Worm (Caenorhabditis elegans): ENCODE data around the gene F59C12.3.
A peak's percentile ranks its signal among the peaks of the same experiment; 100 is the strongest.

The F59C12.3 gene

DNA sequence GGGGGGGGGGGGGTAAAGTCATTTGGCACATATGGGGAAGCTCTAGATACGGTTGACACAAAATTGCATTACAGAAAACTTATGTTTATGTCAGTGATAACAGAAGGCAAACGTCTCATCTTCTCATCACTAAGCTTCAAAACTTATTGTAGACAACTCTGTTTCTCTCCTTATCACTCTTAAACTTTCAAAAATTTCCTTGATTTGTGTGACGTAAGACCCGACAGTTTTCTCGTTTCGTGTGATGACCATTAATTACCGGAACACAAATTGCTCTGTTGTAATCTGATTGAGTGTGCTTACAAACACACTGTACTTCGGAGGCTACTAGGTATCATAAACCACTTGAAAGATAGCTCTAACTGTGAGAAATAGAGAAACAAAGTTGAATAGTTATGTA, 35.6 kb upstream of the F59C12.3 start:
- TF ChIP-seq tbx-8 (GFP tag; optimal IDR thresholded peaks at IDR 0.05) (no peak), unc-62 (GFP tag; optimal IDR thresholded peaks at IDR 0.05) (no peak), unc-120 (tag; optimal IDR thresholded peaks at IDR 0.05; ENCODE audit: poor library complexity, severe bottlenecking) (no peak), unc-39 (tag; optimal IDR thresholded peaks at IDR 0.05) (no peak), cnd-1 (tag; optimal IDR thresholded peaks at IDR 0.05) (no peak), hlh-1 (tag; optimal IDR thresholded peaks at IDR 0.05) (no peak), mep-1 (tag; optimal IDR thresholded peaks at IDR 0.05) (no peak), blmp-1 (tag; optimal IDR thresholded peaks at IDR 0.05) (no peak), pha-4 (tag; optimal IDR thresholded peaks at IDR 0.05) (no peak), mls-2 (tag; optimal IDR thresholded peaks at IDR 0.05) (no peak), elt-3 (tag; optimal IDR thresholded peaks at IDR 0.05) (no peak), ztf-11 (tag; optimal IDR thresholded peaks at IDR 0.05) (no peak), sptf-1 (tag; optimal IDR thresholded peaks at IDR 0.05) (no peak), ceh-43 (GFP tag; optimal IDR thresholded peaks at IDR 0.05) (no peak), sem-2 (GFP tag; optimal IDR thresholded peaks at IDR 0.05) (no peak), nhr-2 (tag; optimal IDR thresholded peaks at IDR 0.05) (no peak), ces-1 (GFP tag; optimal IDR thresholded peaks at IDR 0.05) (no peak)

- TF ChIP-seq ceh-39 (tag; optimal IDR thresholded peaks at IDR 0.05) (no peak), hlh-1 (tag; optimal IDR thresholded peaks at IDR 0.05) (no peak), drap-1 (GFP tag; optimal IDR thresholded peaks at IDR 0.05) (no peak), unc-39 (tag; optimal IDR thresholded peaks at IDR 0.05) (no peak), elt-3 (tag; optimal IDR thresholded peaks at IDR 0.05) (no peak), nhr-2 (tag; optimal IDR thresholded peaks at IDR 0.05) (no peak), ham-2 (GFP tag; optimal IDR thresholded peaks at IDR 0.05) (no peak), unc-62 (GFP tag; optimal IDR thresholded peaks at IDR 0.05) (no peak), tbx-8 (GFP tag; optimal IDR thresholded peaks at IDR 0.05) (no peak), lsy-2 (tag; optimal IDR thresholded peaks at IDR 0.05) (no peak), elt-1 (tag; optimal IDR thresholded peaks at IDR 0.05; ENCODE audit: borderline replicate concordance, insufficient read depth) (no peak), sem-2 (GFP tag; optimal IDR thresholded peaks at IDR 0.05) (no peak), ceh-43 (GFP tag; optimal IDR thresholded peaks at IDR 0.05) (no peak), lin-32 (GFP tag; optimal IDR thresholded peaks at IDR 0.05) (no peak), sptf-1 (tag; optimal IDR thresholded peaks at IDR 0.05) (no peak), nhr-237 (tag; optimal IDR thresholded peaks at IDR 0.05) (no peak), blmp-1 (tag; optimal IDR thresholded peaks at IDR 0.05) (no peak)
Observed at ce11 chrX:16643246-16643645, 33.9 kb upstream of the F59C12.3 start.

DNA sequence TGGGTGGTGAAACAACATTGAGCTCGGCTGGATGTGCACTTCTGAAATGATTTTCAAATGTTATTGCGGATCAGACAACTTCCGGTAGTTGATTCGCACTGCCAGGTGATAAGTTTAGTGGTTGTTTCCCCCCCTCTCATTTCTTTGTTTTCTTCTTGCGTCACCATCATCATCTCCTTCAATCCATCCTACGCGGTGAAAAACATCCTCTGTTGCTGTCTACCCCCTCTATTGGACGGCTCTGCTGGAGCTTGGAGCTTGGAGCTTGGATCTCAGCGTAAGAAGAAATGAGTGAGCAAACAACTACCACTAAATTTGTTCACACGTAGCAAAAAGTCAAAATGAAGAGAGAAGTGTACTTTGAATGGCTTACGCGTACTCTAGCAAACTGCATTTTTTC, 32.4 kb upstream of the F59C12.3 start:
- TF ChIP-seq pha-4 (tag; optimal IDR thresholded peaks at IDR 0.05) (no peak), zip-8 (tag; optimal IDR thresholded peaks at IDR 0.05) (no peak), mab-5 (tag; optimal IDR thresholded peaks at IDR 0.05) (no peak), M03D4.4 (tag; optimal IDR thresholded peaks at IDR 0.05) (no peak), blmp-1 (tag; optimal IDR thresholded peaks at IDR 0.05) (no peak), ceh-83 (GFP tag; optimal IDR thresholded peaks at IDR 0.05) (no peak), drap-1 (GFP tag; optimal IDR thresholded peaks at IDR 0.05) (no peak), ceh-39 (tag; optimal IDR thresholded peaks at IDR 0.05) (no peak), unc-120 (tag; optimal IDR thresholded peaks at IDR 0.05; ENCODE audit: poor library complexity, severe bottlenecking) (no peak), flh-1 (GFP tag; optimal IDR thresholded peaks at IDR 0.05) (no peak), nhr-12 (tag; optimal IDR thresholded peaks at IDR 0.05) (no peak)

DNA sequence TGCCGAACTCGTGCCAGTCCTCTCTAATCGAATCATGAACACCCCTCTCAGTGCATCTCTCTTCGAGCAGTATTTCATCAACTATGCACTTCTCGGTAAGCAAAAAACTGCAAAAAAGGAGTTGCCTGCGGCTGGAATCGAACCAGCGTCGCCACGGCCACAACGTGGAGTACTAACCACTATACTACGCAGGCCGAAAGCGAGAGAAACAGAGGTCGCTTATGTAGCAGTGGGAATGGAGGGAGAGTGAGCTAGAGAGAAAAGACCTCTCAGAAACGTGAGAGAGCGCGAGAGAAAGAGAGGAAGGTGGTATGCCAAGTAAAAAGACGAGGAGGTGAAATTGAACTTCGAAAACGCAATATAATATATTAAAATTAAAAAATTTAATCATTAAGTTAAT, 25.4 kb upstream of the F59C12.3 start:
- TF ChIP-seq unc-39 (tag; optimal IDR thresholded peaks at IDR 0.05) (peak; percentile 72), blmp-1 (tag; optimal IDR thresholded peaks at IDR 0.05) (peak; percentile 39), mls-2 (tag; optimal IDR thresholded peaks at IDR 0.05) (peak; percentile 96), ceh-43 (GFP tag; optimal IDR thresholded peaks at IDR 0.05) (peak; percentile 91), mep-1 (tag; optimal IDR thresholded peaks at IDR 0.05) (peak; percentile 94), cnd-1 (tag; optimal IDR thresholded peaks at IDR 0.05) (peak; percentile 97), tbx-8 (GFP tag; optimal IDR thresholded peaks at IDR 0.05) (peak; percentile 87), elt-3 (tag; optimal IDR thresholded peaks at IDR 0.05) (peak; percentile 67), sptf-1 (tag; optimal IDR thresholded peaks at IDR 0.05) (peak; percentile 97), pha-4 (tag; optimal IDR thresholded peaks at IDR 0.05) (peak; percentile 77), lin-13 (tag; optimal IDR thresholded peaks at IDR 0.05) (peak; percentile 82), unc-62 (GFP tag; optimal IDR thresholded peaks at IDR 0.05) (peak; percentile 57), ham-2 (GFP tag; optimal IDR thresholded peaks at IDR 0.05) (peak; percentile 92), ztf-11 (tag; optimal IDR thresholded peaks at IDR 0.05) (peak; percentile 40), lsy-2 (tag; optimal IDR thresholded peaks at IDR 0.05) (peak; percentile 47), unc-120 (tag; optimal IDR thresholded peaks at IDR 0.05; ENCODE audit: poor library complexity, severe bottlenecking) (peak; percentile 97), drap-1 (GFP tag; optimal IDR thresholded peaks at IDR 0.05) (peak; percentile 96), zip-8 (tag; optimal IDR thresholded peaks at IDR 0.05) (no peak), ceh-39 (tag; optimal IDR thresholded peaks at IDR 0.05) (peak; percentile 61), ceh-83 (GFP tag; optimal IDR thresholded peaks at IDR 0.05) (peak; percentile 96), nhr-237 (tag; optimal IDR thresholded peaks at IDR 0.05) (peak; percentile 71), nhr-76 (tag; optimal IDR thresholded peaks at IDR 0.05) (peak; percentile 31), nhr-2 (tag; optimal IDR thresholded peaks at IDR 0.05) (peak; percentile 43), nhr-28 (tag; optimal IDR thresholded peaks at IDR 0.05) (peak; percentile 71), elt-1 (tag; optimal IDR thresholded peaks at IDR 0.05; ENCODE audit: borderline replicate concordance, insufficient read depth) (no peak), bed-3 (GFP tag; optimal IDR thresholded peaks at IDR 0.05) (peak; percentile 86), hlh-1 (tag; optimal IDR thresholded peaks at IDR 0.05) (peak; percentile 82), flh-1 (GFP tag; optimal IDR thresholded peaks at IDR 0.05) (peak; percentile 87), nhr-12 (tag; optimal IDR thresholded peaks at IDR 0.05) (peak; percentile 85), lin-32 (GFP tag; optimal IDR thresholded peaks at IDR 0.05) (peak; percentile 92), snpc-4 (tag; optimal IDR thresholded peaks at IDR 0.05) (no peak), M03D4.4 (tag; optimal IDR thresholded peaks at IDR 0.05) (peak; percentile 96), mab-5 (tag; optimal IDR thresholded peaks at IDR 0.05) (no peak), ces-1 (GFP tag; optimal IDR thresholded peaks at IDR 0.05) (peak; percentile 66), sem-2 (GFP tag; optimal IDR thresholded peaks at IDR 0.05) (peak; percentile 92)
